Fruit fly (Drosophila melanogaster) whole organism, embryonic: ENCODE measurements around the gene CG14431.
A peak's percentile ranks its signal among the peaks of the same experiment; 100 is the strongest.

ENCODE experiments used
- CG3726 ChIP-seq: fragments of 200-800 bp; sonication (Bioruptor generic); IDR thresholded peaks from 3 replicates; pipeline ENCODE4, ENCODE4 v1.3.6; 2022; ENCODE audit warnings: missing biosample characterization, missing genetic modification characterization
- CG5180 ChIP-seq: fragments of 200-800 bp; sonication (Bioruptor generic); optimal IDR thresholded peaks from 3 replicates; lab custom pipeline; 2017; ENCODE audit warnings: missing biosample characterization, missing genetic modification characterization, mild to moderate bottlenecking, moderate library complexity, missing genetic modification reagents
- CG7745 ChIP-seq: fragments of 200-800 bp; sonication (Bioruptor generic); optimal IDR thresholded peaks from 2 replicates; lab custom pipeline; 2018; ENCODE audit warnings: missing biosample characterization, mild to moderate bottlenecking, missing genetic modification characterization, moderate library complexity
- H15 ChIP-seq: fragments of 200-800 bp; sonication (Bioruptor generic); IDR thresholded peaks from 3 replicates; pipeline ENCODE4 v1.3.6; 2022; ENCODE audit warnings: missing biosample characterization, missing genetic modification characterization
- ab ChIP-seq: fragments of 200-800 bp; sonication (Bioruptor generic); optimal IDR thresholded peaks from 2 replicates; lab custom pipeline; 2016; ENCODE audit warnings: missing biosample characterization, missing genetic modification characterization
- dmrt99B ChIP-seq: fragments of 200-800 bp; sonication (Bioruptor generic); optimal IDR thresholded peaks from 2 replicates; lab custom pipeline; 2018; ENCODE audit warnings: missing biosample characterization, mild to moderate bottlenecking, missing genetic modification characterization, moderate library complexity
- lov ChIP-seq, 2 experiments: fragments of 200-800 bp in 1 of 2; fragments of >200 bp in 1 of 2; sonication (Bioruptor generic) in 1 of 2; IDR thresholded peaks in 1 of 2; optimal IDR thresholded peaks in 1 of 2; 2 replicates in 1 of 2; 3 replicates in 1 of 2; pipeline versions ENCODE4 v1.3.6 to Lab custom; 2017 to 2022; ENCODE audit warnings: missing biosample characterization in 1 of 2, missing genetic modification characterization in 1 of 2

- no peak for TF ChIP-seq CG7745 (tag; lab: Kevin White, UChicago)
- TF ChIP-seq H15, result peak; percentile 48; the same call in 1 of the 3 replicates
- TF ChIP-seq ab, result no peak
- peak; percentile 81 for TF ChIP-seq CG5180 (GFP tag; lab: Kevin White, UChicago)
- no peak for TF ChIP-seq lov (optimal IDR thresholded peaks at IDR 0.05; lab: Kevin White, UChicago)
- TF ChIP-seq lov (GFP tag; IDR thresholded peaks at IDR 0.05; lab: Robert Waterston, UW), result 0 out of 3 replicates have a peak, but pooled peaks have one; percentile 19
- TF ChIP-seq dmrt99B (tag; lab: Kevin White, UChicago), result peak; percentile 66
- TF ChIP-seq CG3726 (GFP tag; lab: Robert Waterston, UW), result no peak
Measured at dm6 chrX:6861523-6862077, 46.5 kb upstream of the CG14431 start.
